Worm (Caenorhabditis elegans) whole organism, L4/young adult: ENCODE data around the gene snfc-5.

ENCODE experiments used
- W03F9.2 ChIP-seq: fragments of 150-350 bp; optimal IDR thresholded peaks from 2 replicates; lab custom pipeline; 2014; ENCODE audit warnings: missing biosample characterization, missing genetic modification characterization
- him-1 ChIP-seq: sonication (generic microtip); optimal IDR thresholded peaks from 2 replicates; lab custom pipeline; 2016; ENCODE audit warnings: missing genotype, missing genetic modification reagents, missing genetic modification characterization, missing compliant biosample characterization

ce11 chrIII:4401142-4401541 lies 3.4 kb upstream of the snfc-5 start, which contains the start of gene R07E5.15:
- TF ChIP-seq W03F9.2 (tag; lab: Kevin White, UChicago) = no peak
- no peak for TF ChIP-seq him-1
